Fruit fly (Drosophila melanogaster) whole organism, embryonic: ENCODE measurements around the gene CG3909.
A peak's percentile ranks its signal among the peaks of the same experiment; 100 is the strongest.

Experiments
- Atf3 ChIP-seq: fragments of 200-800 bp; sonication (Bioruptor generic); optimal IDR thresholded peaks from 3 replicates; lab custom pipeline; 2016; ENCODE audit warnings: missing biosample characterization, missing genetic modification characterization
- CG10654 ChIP-seq: fragments of 200-800 bp; sonication (Bioruptor generic); optimal IDR thresholded peaks from 2 replicates; lab custom pipeline; 2016; ENCODE audit warnings: missing biosample characterization, missing genetic modification characterization
- CG11504 ChIP-seq: fragments of 200-800 bp; sonication (Bioruptor generic); optimal IDR thresholded peaks from 3 replicates; lab custom pipeline; 2019; ENCODE audit warnings: missing biosample characterization, mild to moderate bottlenecking, missing genetic modification characterization, moderate library complexity
- CG12769 ChIP-seq: fragments of 200-800 bp; sonication (Bioruptor generic); optimal IDR thresholded peaks from 2 replicates; lab custom pipeline; 2019; ENCODE audit warnings: missing biosample characterization, mild to moderate bottlenecking, missing genetic modification characterization, moderate library complexity
- CG13624 ChIP-seq: fragments of 200-800 bp; sonication (Bioruptor generic); optimal IDR thresholded peaks from 2 replicates; lab custom pipeline; 2016; ENCODE audit warnings: missing biosample characterization, missing genetic modification characterization
- CG16779 ChIP-seq: fragments of 200-800 bp; sonication (Bioruptor generic); IDR thresholded peaks from 2 replicates; pipeline ENCODE4 v1.3.6; 2022; ENCODE audit warnings: missing biosample characterization, missing genetic modification characterization
- CG17802 ChIP-seq: fragments of 200-800 bp; sonication (Bioruptor generic); optimal IDR thresholded peaks from 2 replicates; lab custom pipeline; 2018; ENCODE audit warnings: missing biosample characterization, mild to moderate bottlenecking, missing genetic modification characterization, moderate library complexity
- CG2678 ChIP-seq: fragments of 200-800 bp; sonication (Bioruptor generic); optimal IDR thresholded peaks from 3 replicates; lab custom pipeline; 2019; ENCODE audit warnings: missing biosample characterization, mild to moderate bottlenecking, missing genetic modification characterization, moderate library complexity
- CG30403 ChIP-seq: fragments of 200-800 bp; sonication (Bioruptor generic); optimal IDR thresholded peaks from 3 replicates; lab custom pipeline; 2016; ENCODE audit warnings: missing biosample characterization, missing genetic modification characterization
- CG4404 ChIP-seq: fragments of 200-800 bp; sonication (Bioruptor generic); IDR thresholded peaks from 2 replicates; pipeline ENCODE4 v1.3.6; 2022; ENCODE audit warnings: missing biosample characterization, missing genetic modification characterization
- CG8089 ChIP-seq: fragments of 200-800 bp; sonication (Bioruptor generic); optimal IDR thresholded peaks from 3 replicates; lab custom pipeline; 2016; ENCODE audit warnings: missing biosample characterization, missing genetic modification characterization
- CTCF ChIP-seq: fragments of 200-800 bp; sonication (Bioruptor generic); optimal IDR thresholded peaks from 2 replicates; lab custom pipeline; 2017; ENCODE audit warnings: missing biosample characterization, mild to moderate bottlenecking, missing genetic modification characterization, moderate library complexity
- Chrac-16 ChIP-seq: fragments of 200-800 bp; sonication (Bioruptor generic); optimal IDR thresholded peaks from 3 replicates; lab custom pipeline; 2016; ENCODE audit warnings: missing biosample characterization, missing genetic modification characterization
- Dbx ChIP-seq: fragments of 200-800 bp; sonication (Bioruptor generic); IDR thresholded peaks from 3 replicates; pipeline ENCODE4 v1.3.6; 2022; ENCODE audit warnings: missing biosample characterization, missing genetic modification characterization
- Doc3 ChIP-seq: fragments of 200-800 bp; sonication (Bioruptor generic); IDR thresholded peaks from 3 replicates; pipeline ENCODE4 v1.3.6; 2022; ENCODE audit warnings: missing biosample characterization, missing genetic modification characterization; ENCODE audit not compliant: partially characterized antibody
- Drgx ChIP-seq: fragments of 200-800 bp; sonication (Bioruptor generic); IDR thresholded peaks from 2 replicates; pipeline ENCODE4 v1.3.6; 2022; ENCODE audit warnings: missing biosample characterization, missing genetic modification characterization
- Eip74EF ChIP-seq, 2 experiments: fragments of 200-800 bp in 1 of 2; fragments of >200 bp in 1 of 2; sonication (Bioruptor generic) in 1 of 2; optimal IDR thresholded peaks; 2 replicates each; lab custom pipeline; 2017 to 2019; ENCODE audit warnings: missing biosample characterization in 2 of 2, missing genetic modification characterization in 2 of 2, mild to moderate bottlenecking in 1 of 2, moderate library complexity in 1 of 2
- HLH4C ChIP-seq: fragments of 200-800 bp; sonication (Bioruptor generic); IDR thresholded peaks from 3 replicates; pipeline ENCODE4 v1.3.6; 2022; ENCODE audit warnings: missing biosample characterization, missing genetic modification characterization; ENCODE audit not compliant: partially characterized antibody
- Hr3 ChIP-seq: fragments of 200-800 bp; sonication (Bioruptor generic); optimal IDR thresholded peaks from 3 replicates; lab custom pipeline; 2016; ENCODE audit warnings: missing biosample characterization, missing genetic modification characterization
- Hr51 ChIP-seq, 2 experiments: fragments of 200-800 bp; sonication (Bioruptor generic); optimal IDR thresholded peaks; 2 replicates in 1 of 2; 3 replicates in 1 of 2; lab custom pipeline; 2016 to 2018; ENCODE audit warnings: missing biosample characterization in 2 of 2, missing genetic modification characterization in 2 of 2, mild to moderate bottlenecking in 1 of 2, moderate library complexity in 1 of 2
- NK7.1 ChIP-seq: fragments of 200-800 bp; sonication (Bioruptor generic); optimal IDR thresholded peaks from 3 replicates; lab custom pipeline; 2016; ENCODE audit warnings: missing biosample characterization, missing genetic modification characterization
- NfI ChIP-seq: fragments of 200-800 bp; sonication (Bioruptor generic); optimal IDR thresholded peaks from 3 replicates; lab custom pipeline; 2018; ENCODE audit warnings: missing biosample characterization, mild to moderate bottlenecking, missing genetic modification characterization, moderate library complexity
- PHDP ChIP-seq: fragments of 200-800 bp; sonication (Bioruptor generic); optimal IDR thresholded peaks from 3 replicates; lab custom pipeline; 2018; ENCODE audit warnings: missing biosample characterization, mild to moderate bottlenecking, missing genetic modification characterization, moderate library complexity
- Sin3A ChIP-seq: fragments of >200 bp; optimal IDR thresholded peaks from 2 replicates; lab custom pipeline; 2018
- Sox100B ChIP-seq: fragments of 200-800 bp; sonication (Bioruptor generic); optimal IDR thresholded peaks from 3 replicates; lab custom pipeline; 2018; ENCODE audit warnings: missing biosample characterization, mild to moderate bottlenecking, missing genetic modification characterization
- Sry-δ ChIP-seq: fragments of 200-800 bp; sonication (Bioruptor generic); optimal IDR thresholded peaks from 2 replicates; lab custom pipeline; 2016; ENCODE audit warnings: missing biosample characterization, missing genetic modification characterization
- Ssrp ChIP-seq: fragments of 200-800 bp; sonication (Bioruptor generic); optimal IDR thresholded peaks from 2 replicates; lab custom pipeline; 2018; ENCODE audit warnings: missing biosample characterization, mild to moderate bottlenecking, missing genetic modification characterization, moderate library complexity
- Stat92E ChIP-seq, 3 experiments: fragments of >200 bp in 2 of 3; fragments of 200-800 bp in 1 of 3; sonication (Bioruptor generic) in 1 of 3; optimal IDR thresholded peaks; 2 replicates each; lab custom pipeline; 2017 to 2019; ENCODE audit warnings: missing biosample characterization in 3 of 3, missing genetic modification characterization in 3 of 3, mild to moderate bottlenecking in 1 of 3, moderate library complexity in 1 of 3
- Taf1 ChIP-seq: fragments of 200-800 bp; sonication (Bioruptor generic); IDR thresholded peaks from 2 replicates; pipeline ENCODE4 v1.3.6; 2022; ENCODE audit warnings: missing biosample characterization, missing genetic modification characterization
- Vsx1 ChIP-seq: fragments of 200-800 bp; sonication (Bioruptor generic); optimal IDR thresholded peaks from 2 replicates; lab custom pipeline; 2017; ENCODE audit warnings: missing biosample characterization, mild to moderate bottlenecking, missing genetic modification characterization, missing genetic modification reagents
- ara ChIP-seq: fragments of 200-800 bp; sonication (Bioruptor generic); IDR thresholded peaks from 2 replicates; pipeline ENCODE4 v1.3.6; 2022; ENCODE audit warnings: missing biosample characterization, missing genetic modification characterization
- crol ChIP-seq: fragments of 200-800 bp; sonication (Bioruptor generic); IDR thresholded peaks from 2 replicates; pipeline ENCODE4 v1.3.6; 2022; ENCODE audit warnings: missing biosample characterization, missing genetic modification characterization
- emc ChIP-seq: fragments of 200-800 bp; sonication (Bioruptor generic); optimal IDR thresholded peaks from 2 replicates; lab custom pipeline; 2016; ENCODE audit warnings: missing biosample characterization, missing genetic modification characterization
- gsb-n ChIP-seq: fragments of 200-800 bp; sonication (Bioruptor generic); optimal IDR thresholded peaks from 3 replicates; lab custom pipeline; 2018; ENCODE audit warnings: missing biosample characterization, mild to moderate bottlenecking, missing genetic modification characterization
- gt ChIP-seq: fragments of 200-800 bp; sonication (Bioruptor generic); IDR thresholded peaks from 2 replicates; pipeline ENCODE4 v1.3.6; 2022; ENCODE audit warnings: missing biosample characterization, missing genetic modification characterization
- ind ChIP-seq: fragments of 200-800 bp; sonication (Bioruptor generic); optimal IDR thresholded peaks from 3 replicates; lab custom pipeline; 2016; ENCODE audit warnings: missing biosample characterization, missing genetic modification characterization
- jing ChIP-seq: fragments of 200-800 bp; sonication (Bioruptor generic); optimal IDR thresholded peaks from 2 replicates; lab custom pipeline; 2018; ENCODE audit warnings: missing biosample characterization, mild to moderate bottlenecking, missing genetic modification characterization
- klu ChIP-seq: fragments of 200-800 bp; sonication (Bioruptor generic); IDR thresholded peaks from 2 replicates; pipeline ENCODE4 v1.3.6; 2022; ENCODE audit warnings: missing biosample characterization, missing genetic modification characterization
- lab ChIP-seq: fragments of 200-800 bp; sonication (Bioruptor generic); optimal IDR thresholded peaks from 3 replicates; lab custom pipeline; 2017; ENCODE audit warnings: missing biosample characterization, missing genetic modification characterization, mild to moderate bottlenecking, moderate library complexity, missing genetic modification reagents
- mirr ChIP-seq: fragments of 200-800 bp; sonication (Bioruptor generic); optimal IDR thresholded peaks from 3 replicates; lab custom pipeline; 2018; ENCODE audit warnings: missing biosample characterization, mild to moderate bottlenecking, missing genetic modification characterization
- nerfin-2 ChIP-seq: fragments of 200-800 bp; sonication (Bioruptor generic); IDR thresholded peaks from 2 replicates; pipeline ENCODE4 v1.3.6; 2022; ENCODE audit warnings: missing biosample characterization, missing genetic modification characterization; ENCODE audit not compliant: partially characterized antibody
- nmo ChIP-seq: fragments of 200-800 bp; sonication (Bioruptor generic); optimal IDR thresholded peaks from 2 replicates; lab custom pipeline; 2018; ENCODE audit warnings: missing biosample characterization, mild to moderate bottlenecking, missing genetic modification characterization, moderate library complexity
- pum ChIP-seq: fragments of 200-800 bp; sonication (Bioruptor generic); optimal IDR thresholded peaks from 2 replicates; lab custom pipeline; 2016; ENCODE audit warnings: missing biosample characterization, missing genetic modification characterization
- pzg ChIP-seq: fragments of 200-800 bp; sonication (Bioruptor generic); optimal IDR thresholded peaks from 3 replicates; lab custom pipeline; 2018; ENCODE audit warnings: missing biosample characterization, mild to moderate bottlenecking, missing genetic modification characterization, moderate library complexity
- ranshi ChIP-seq: fragments of 200-800 bp; sonication (Bioruptor generic); IDR thresholded peaks from 2 replicates; pipeline ENCODE4 v1.3.6; 2022; ENCODE audit warnings: missing biosample characterization, missing genetic modification characterization
- row ChIP-seq: fragments of 200-800 bp; sonication (Bioruptor generic); IDR thresholded peaks from 3 replicates; pipeline ENCODE4 v1.3.6; 2022; ENCODE audit warnings: missing biosample characterization, missing genetic modification characterization
- sc ChIP-seq, 3 experiments: fragments of >200 bp in 2 of 3; fragments of 200-800 bp in 1 of 3; sonication (Bioruptor generic) in 1 of 3; optimal IDR thresholded peaks; 2 replicates in 2 of 3; 3 replicates in 1 of 3; lab custom pipeline; 2017; ENCODE audit warnings: mild to moderate bottlenecking in 1 of 3, missing biosample characterization in 1 of 3, missing genetic modification characterization in 1 of 3, missing genetic modification reagents in 1 of 3
- sna ChIP-seq: fragments of 200-800 bp; sonication (Bioruptor generic); IDR thresholded peaks from 2 replicates; pipeline ENCODE4 v1.3.6; 2022; ENCODE audit warnings: missing biosample characterization, missing genetic modification characterization; ENCODE audit not compliant: partially characterized antibody
- tna ChIP-seq: fragments of 200-800 bp; sonication (Bioruptor generic); IDR thresholded peaks from 2 replicates; pipeline ENCODE4 v1.3.6; 2022; ENCODE audit warnings: missing biosample characterization, missing genetic modification characterization; ENCODE audit not compliant: partially characterized antibody

The CG3909 gene

dm6 chr3R:10048842-10049527, 5.9 kb downstream of the CG3909 start, which contains the start of gene ohgt (continued):
- TF ChIP-seq crol (peak; percentile 37; the same call in 1 of the 2 replicates), Atf3 (no peak), CG16779 (no peak), Taf1 (GFP tag; lab: Robert Waterston, UW) (no peak), gsb-n (tag; lab: Kevin White, UChicago) (no peak), Eip74EF (GFP tag; optimal IDR thresholded peaks at IDR 0.05; lab: Kevin White, UChicago) (peak in 1 of 2 experiments; percentile 6), Sin3A (lab: Kevin White, UChicago) (no peak), Hr3 (GFP tag; lab: Kevin White, UChicago) (no peak), CG17802 (no peak), CTCF (peak; percentile 23), gt (GFP tag; lab: Robert Waterston, UW) (no peak), pum (GFP tag; lab: Kevin White, UChicago) (peak; percentile 13), CG10654 (no peak), Ssrp (no peak), CG13624 (GFP tag; lab: Kevin White, UChicago) (peak; percentile 13), NK7.1 (GFP tag; lab: Kevin White, UChicago) (no peak), Doc3 (GFP tag; lab: Robert Waterston, UW) (no peak), CG11504 (tag; lab: Kevin White, UChicago) (peak; percentile 50), CG4404 (GFP tag; lab: Robert Waterston, UW) (no peak), Stat92E (GFP tag; optimal IDR thresholded peaks at IDR 0.05; lab: Kevin White, UChicago) (no peak), CG8089 (GFP tag; lab: Kevin White, UChicago) (no peak), PHDP (no peak), tna (no peak), sc (optimal IDR thresholded peaks at IDR 0.05; lab: Kevin White, UChicago) (no peak), sc (GFP tag; optimal IDR thresholded peaks at IDR 0.05; lab: Kevin White, UChicago) (no peak), CG12769 (tag; lab: Kevin White, UChicago) (no peak), sna (GFP tag; lab: Robert Waterston, UW) (no peak), ranshi (GFP tag; lab: Robert Waterston, UW) (no peak), Sox100B (no peak), Drgx (GFP tag; lab: Robert Waterston, UW) (0 out of 2 replicates have a peak, but pooled peaks have one; percentile 29), mirr (no peak), ind (GFP tag; lab: Kevin White, UChicago) (peak; percentile 12), ara (GFP tag; lab: Robert Waterston, UW) (no peak), row (GFP tag; lab: Robert Waterston, UW) (peak; percentile 49), Sry-δ (GFP tag; lab: Kevin White, UChicago) (peak; percentile 78), Hr51 (GFP tag; optimal IDR thresholded peaks at IDR 0.05; lab: Kevin White, UChicago) (no peak), emc (no peak), NfI (GFP tag; lab: Kevin White, UChicago) (no peak), CG30403 (GFP tag; lab: Kevin White, UChicago) (peak; percentile 33), Dbx (GFP tag; lab: Robert Waterston, UW) (no peak), HLH4C (GFP tag; lab: Robert Waterston, UW) (peak; percentile 55; the same call in 2 of the 3 replicates), Vsx1 (GFP tag; lab: Kevin White, UChicago) (peak; percentile 38), CG2678 (tag; lab: Kevin White, UChicago) (peak; percentile 45), klu (GFP tag; lab: Robert Waterston, UW) (no peak), jing (GFP tag; lab: Kevin White, UChicago) (no peak), nmo (GFP tag; lab: Kevin White, UChicago) (peak; percentile 33), pzg (GFP tag; lab: Kevin White, UChicago) (peak; percentile 40), Chrac-16 (GFP tag; lab: Kevin White, UChicago) (no peak), lab (GFP tag; lab: Kevin White, UChicago) (no peak), nerfin-2 (GFP tag; lab: Robert Waterston, UW) (peak; percentile 44; the same call in 1 of the 2 replicates)
